Worm (Caenorhabditis elegans) whole organism, L1 larva: ENCODE measurements around the gene fbxa-141.

ENCODE experiments used
- ces-1 ChIP-seq: fragments of 150-350 bp; optimal IDR thresholded peaks from 2 replicates; lab custom pipeline; 2014; ENCODE audit warnings: missing biosample characterization, missing genetic modification reagents, missing genetic modification characterization
- elt-3 ChIP-seq, 6 experiments: fragments of 150-350 bp in 1 of 6; sonication (generic microtip); optimal IDR thresholded peaks; 2 replicates each; lab custom pipeline; 2017 to 2018; ENCODE audit warnings: missing biosample characterization in 6 of 6, missing genetic modification characterization in 6 of 6, inconsistent platforms in 1 of 6
- grh-1 ChIP-seq: fragments of 200-800 bp; sonication (Bioruptor generic); IDR thresholded peaks from 2 replicates; pipeline ENCODE4 v1.3.6; 2022; ENCODE audit warnings: missing genetic modification reagents, missing genetic modification characterization, missing compliant biosample characterization
- lin-35 ChIP-seq, 2 experiments: fragments of 150-350 bp; optimal IDR thresholded peaks; 2 replicates each; lab custom pipeline; 2014; ENCODE audit warnings: missing biosample characterization in 2 of 2, missing genetic modification characterization in 2 of 2, missing genetic modification reagents in 2 of 2
- lin-39 ChIP-seq: fragments of 150-350 bp; optimal IDR thresholded peaks from 2 replicates; lab custom pipeline; 2014; ENCODE audit warnings: missing biosample characterization, missing genetic modification reagents, missing genetic modification characterization
- unc-86 ChIP-seq: sonication (generic microtip); optimal IDR thresholded peaks from 2 replicates; lab custom pipeline; 2016; ENCODE audit warnings: missing genetic modification characterization, missing compliant biosample characterization

ce11 chrX:14561416-14561973, 48.8 kb upstream of the fbxa-141 start:
- TF ChIP-seq lin-35 (GFP tag; optimal IDR thresholded peaks at IDR 0.05; lab: Kevin White, UChicago) (peak in 1 of 2 experiments; percentile 4), grh-1 (GFP tag; lab: Robert Waterston, UW) (0 out of 2 replicates have a peak, but pooled peaks have one; percentile 27), elt-3 (tag; optimal IDR thresholded peaks at IDR 0.05; lab: Kevin White, UChicago) (peak in 4 of 6 experiments; percentile 1 to 51 (median 41)), lin-39 (tag; lab: Kevin White, UChicago) (no peak), unc-86 (peak; percentile 61), ces-1 (GFP tag; lab: Kevin White, UChicago) (no peak)
